Worm (Caenorhabditis elegans): Measurements from ENCODE around the gene nlp-28.

Gene nlp-28

DNA sequence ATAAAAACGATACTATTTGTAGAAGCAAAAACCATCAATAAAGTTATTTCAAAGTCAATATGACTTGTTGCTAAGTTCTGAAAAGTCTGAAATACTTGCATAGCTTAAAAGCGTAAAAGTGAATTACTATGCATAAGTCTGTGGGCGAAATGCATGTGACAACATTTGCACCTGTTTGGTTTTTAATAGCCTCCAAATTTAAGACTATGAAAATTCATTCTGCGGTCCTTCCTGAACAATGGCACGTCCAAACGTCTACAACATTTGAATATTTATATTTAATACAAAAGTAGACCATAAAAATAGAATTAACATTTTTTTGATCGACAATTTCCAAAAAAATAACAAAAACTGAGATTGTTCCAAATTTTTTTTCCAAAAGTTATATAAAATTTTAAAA is 34.1 kb downstream of the nlp-28 start, which contains the start of gene K09D9.14:
TSS of gene K09D9.14 (minus strand) at position 101 of the 400 bp plus-strand sequence.
- no peak for TF ChIP-seq fkh-4 (tag; optimal IDR thresholded peaks at IDR 0.05; ENCODE audit: borderline replicate concordance)
- no peak for TF ChIP-seq blmp-1 (tag; optimal IDR thresholded peaks at IDR 0.05)

- TF ChIP-seq efl-3 (GFP tag; optimal IDR thresholded peaks at IDR 0.05) (no peak), sptf-1 (tag; optimal IDR thresholded peaks at IDR 0.05) (no peak), mdl-1 (tag; optimal IDR thresholded peaks at IDR 0.05) (no peak), nhr-28 (tag; optimal IDR thresholded peaks at IDR 0.05) (no peak), C04F5.9 (tag; optimal IDR thresholded peaks at IDR 0.05) (no peak), isw-1 (GFP tag; IDR thresholded peaks at IDR 0.05) (no peak), zip-4 (GFP tag; optimal IDR thresholded peaks at IDR 0.05) (no peak), C16A3.4 (tag; optimal IDR thresholded peaks at IDR 0.05) (no peak), lin-35 (GFP tag; optimal IDR thresholded peaks at IDR 0.05) (no peak), sup-37 (GFP tag; optimal IDR thresholded peaks at IDR 0.05) (no peak), alr-1 (tag; optimal IDR thresholded peaks at IDR 0.05; ENCODE audit: borderline replicate concordance) (no peak), ceh-90 (tag; optimal IDR thresholded peaks at IDR 0.05) (no peak), grh-1 (GFP tag; IDR thresholded peaks at IDR 0.05) (no peak), pax-3 (tag; optimal IDR thresholded peaks at IDR 0.05) (no peak), ztf-11 (tag; optimal IDR thresholded peaks at IDR 0.05) (no peak), nhr-71 (tag; optimal IDR thresholded peaks at IDR 0.05) (no peak), ets-5 (GFP tag; IDR thresholded peaks at IDR 0.05) (no peak), Y116A8C.19 (tag; optimal IDR thresholded peaks at IDR 0.05; ENCODE audit: borderline replicate concordance) (no peak), fkh-10 (GFP tag; optimal IDR thresholded peaks at IDR 0.05) (no peak), blmp-1 (tag; optimal IDR thresholded peaks at IDR 0.05) (no peak)
Observed at ce11 chrV:4022309-4022708, 34.6 kb downstream of the nlp-28 start, which contains the start of gene cyp-35A3. Gene cyp-35A3 (plus strand): TSS chrV:4022609.

DNA sequence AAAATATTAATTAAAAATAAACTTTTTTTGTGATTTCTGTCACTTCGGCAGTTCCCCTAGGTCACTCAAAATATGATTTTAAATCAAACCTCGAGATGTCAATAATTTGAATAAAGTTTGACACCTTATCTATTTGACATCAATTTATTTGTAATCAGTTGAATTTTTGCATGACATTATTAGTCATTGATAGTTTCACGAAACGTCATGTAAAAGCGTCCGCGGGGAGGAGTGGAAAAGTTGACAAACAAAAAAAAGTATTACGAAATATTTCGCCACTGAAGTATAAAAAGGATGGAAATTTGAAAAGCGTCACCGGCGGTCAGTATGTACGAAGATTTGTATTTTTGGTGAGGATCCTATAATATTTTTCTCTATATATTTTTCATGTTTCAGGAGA is 37.1 kb downstream of the nlp-28 start, which contains the start of gene K09D9.1:
TSS of gene K09D9.1 (plus strand) at position 271 of the 400 bp plus-strand sequence.
- TF ChIP-seq aha-1 (tag; optimal IDR thresholded peaks at IDR 0.05) (no peak), nhr-28 (tag; optimal IDR thresholded peaks at IDR 0.05) (no peak), lsy-2 (tag; optimal IDR thresholded peaks at IDR 0.05) (no peak), elt-2 (tag; optimal IDR thresholded peaks at IDR 0.05) (peak; percentile 74), efl-1 (optimal IDR thresholded peaks at IDR 0.05) (no peak), efl-1 (GFP tag; optimal IDR thresholded peaks at IDR 0.05 in 1 of 2) (no peak), unc-62 (GFP tag; optimal IDR thresholded peaks at IDR 0.05) (no peak), skn-1 (tag; optimal IDR thresholded peaks at IDR 0.05) (peak; percentile 53), elt-3 (tag; optimal IDR thresholded peaks at IDR 0.05) (no peak), zip-4 (GFP tag; optimal IDR thresholded peaks at IDR 0.05) (peak; percentile 73), hlh-17 (GFP tag; optimal IDR thresholded peaks at IDR 0.05; ENCODE audit: borderline replicate concordance) (no peak)

ce11 chrV:4029627-4030026 is 41.9 kb downstream of the nlp-28 start:
- no peak for TF ChIP-seq lin-15B (tag; optimal IDR thresholded peaks at IDR 0.05)
- TF ChIP-seq efl-3 (GFP tag; optimal IDR thresholded peaks at IDR 0.05), result no peak
- no peak for TF ChIP-seq nhr-47 (tag; optimal IDR thresholded peaks at IDR 0.05)
- no peak for TF ChIP-seq nhr-237 (tag; optimal IDR thresholded peaks at IDR 0.05)
- TF ChIP-seq unc-62 (GFP tag; optimal IDR thresholded peaks at IDR 0.05), result no peak
- no peak for TF ChIP-seq C04F5.9 (tag; optimal IDR thresholded peaks at IDR 0.05)
- no peak for TF ChIP-seq elt-3 (tag; optimal IDR thresholded peaks at IDR 0.05)
- no peak for TF ChIP-seq grh-1 (GFP tag; IDR thresholded peaks at IDR 0.05)
- no peak for TF ChIP-seq hlh-4 (tag; optimal IDR thresholded peaks at IDR 0.05)
- no peak for TF ChIP-seq skn-1 (tag; optimal IDR thresholded peaks at IDR 0.05)
- peak; percentile 27 for TF ChIP-seq rnt-1 (tag; optimal IDR thresholded peaks at IDR 0.05)
- TF ChIP-seq nhr-20 (tag; optimal IDR thresholded peaks at IDR 0.05), result peak; percentile 12
- TF ChIP-seq fkh-10 (GFP tag; optimal IDR thresholded peaks at IDR 0.05), result no peak
- no peak for TF ChIP-seq ets-5 (GFP tag; IDR thresholded peaks at IDR 0.05)
- no peak for TF ChIP-seq tbx-2 (tag; optimal IDR thresholded peaks at IDR 0.05)
- no peak for TF ChIP-seq blmp-1 (tag; optimal IDR thresholded peaks at IDR 0.05)
- TF ChIP-seq efl-1 (optimal IDR thresholded peaks at IDR 0.05), result peak; percentile 19 to 26
- TF ChIP-seq efl-1 (GFP tag; optimal IDR thresholded peaks at IDR 0.05 in 1 of 2), result peak in 1 of 2 experiments; percentile 93
- no peak for TF ChIP-seq nhr-77 (tag; optimal IDR thresholded peaks at IDR 0.05)
- TF ChIP-seq ztf-11 (tag; optimal IDR thresholded peaks at IDR 0.05), result no peak
- TF ChIP-seq mep-1 (tag; optimal IDR thresholded peaks at IDR 0.05), result no peak
- no peak for TF ChIP-seq snpc-4 (tag; optimal IDR thresholded peaks at IDR 0.05)
- TF ChIP-seq hpl-2 (GFP tag; optimal IDR thresholded peaks at IDR 0.05), result no peak
- TF ChIP-seq sptf-1 (tag; optimal IDR thresholded peaks at IDR 0.05), result no peak
- no peak for TF ChIP-seq jun-1 (tag; optimal IDR thresholded peaks at IDR 0.05)
- no peak for TF ChIP-seq Y116A8C.19 (tag; optimal IDR thresholded peaks at IDR 0.05; ENCODE audit: borderline replicate concordance)
- no peak for TF ChIP-seq nhr-28 (tag; optimal IDR thresholded peaks at IDR 0.05)
- TF ChIP-seq elt-2 (tag; optimal IDR thresholded peaks at IDR 0.05), result peak; percentile 12
- peak in 1 of 2 experiments; percentile 11 for TF ChIP-seq lin-35 (GFP tag; optimal IDR thresholded peaks at IDR 0.05)
- no peak for TF ChIP-seq unc-130 (tag; optimal IDR thresholded peaks at IDR 0.05)
- no peak for TF ChIP-seq nhr-84 (tag; optimal IDR thresholded peaks at IDR 0.05)
- no peak for TF ChIP-seq nhr-12 (tag; optimal IDR thresholded peaks at IDR 0.05)

All from whole organism, L1 larva.